Worm (Caenorhabditis elegans) whole organism, late embryonic: ENCODE data around the gene cdf-2.
A peak's percentile ranks its signal among the peaks of the same experiment; 100 is the strongest.

Experiments
- C38D4.7 ChIP-seq: fragments of 200-800 bp; sonication (Bioruptor generic); optimal IDR thresholded peaks from 2 replicates; lab custom pipeline; 2018; ENCODE audit warnings: mild to moderate bottlenecking, missing genetic modification characterization, moderate library complexity, missing compliant biosample characterization
- F13H6.1 ChIP-seq: sonication (generic microtip); optimal IDR thresholded peaks from 2 replicates; lab custom pipeline; 2016; ENCODE audit warnings: missing genetic modification characterization, missing compliant biosample characterization
- K02D7.2 ChIP-seq: sonication (generic microtip); optimal IDR thresholded peaks from 2 replicates; lab custom pipeline; 2017; ENCODE audit warnings: mild to moderate bottlenecking, missing genetic modification characterization, missing compliant biosample characterization
- K09A11.1 ChIP-seq: sonication (generic microtip); optimal IDR thresholded peaks from 2 replicates; lab custom pipeline; 2017; ENCODE audit warnings: antibody characterized with exemption, mild to moderate bottlenecking, missing genetic modification characterization, missing compliant biosample characterization; ENCODE audit not compliant: insufficient read depth
- Y22D7AL.16 ChIP-seq: sonication (generic microtip); optimal IDR thresholded peaks from 2 replicates; lab custom pipeline; 2016; ENCODE audit warnings: missing genetic modification characterization, missing compliant biosample characterization
- ama-1 ChIP-seq: fragments of 150-350 bp; optimal IDR thresholded peaks from 2 replicates; lab custom pipeline; 2014
- ceh-18 ChIP-seq: sonication (generic microtip); optimal IDR thresholded peaks from 2 replicates; lab custom pipeline; 2016; ENCODE audit warnings: missing genetic modification characterization, missing compliant biosample characterization
- ceh-22 ChIP-seq: sonication (generic microtip); optimal IDR thresholded peaks from 2 replicates; lab custom pipeline; 2017; ENCODE audit warnings: missing biosample characterization, missing genetic modification characterization
- ceh-30 ChIP-seq: fragments of 150-350 bp; optimal IDR thresholded peaks from 2 replicates; lab custom pipeline; 2014; ENCODE audit warnings: missing biosample characterization, missing genetic modification characterization
- ceh-34 ChIP-seq: sonication (generic microtip); optimal IDR thresholded peaks from 2 replicates; lab custom pipeline; 2016; ENCODE audit warnings: mild to moderate bottlenecking, missing genetic modification characterization, missing compliant biosample characterization
- ceh-45 ChIP-seq: fragments of 200-800 bp; sonication (Bioruptor generic); IDR thresholded peaks from 2 replicates; pipeline ENCODE4 v1.3.6; 2022; ENCODE audit warnings: missing genetic modification reagents, missing genetic modification characterization, missing compliant biosample characterization
- ceh-9 ChIP-seq: sonication (generic microtip); optimal IDR thresholded peaks from 2 replicates; lab custom pipeline; 2016; ENCODE audit warnings: mild to moderate bottlenecking, missing genetic modification characterization, inconsistent platforms, missing compliant biosample characterization
- eyg-1 ChIP-seq: sonication (generic microtip); optimal IDR thresholded peaks from 2 replicates; lab custom pipeline; 2016; ENCODE audit warnings: missing genotype, missing genetic modification characterization, missing compliant biosample characterization
- gmeb-2 ChIP-seq: sonication (generic microtip); optimal IDR thresholded peaks from 2 replicates; lab custom pipeline; 2016; ENCODE audit warnings: missing genetic modification characterization, inconsistent platforms, missing compliant biosample characterization
- hlh-13 ChIP-seq: fragments of 200-800 bp; sonication (Bioruptor generic); optimal IDR thresholded peaks from 2 replicates; lab custom pipeline; 2018; ENCODE audit warnings: mild to moderate bottlenecking, missing genetic modification characterization, missing compliant biosample characterization
- hlh-6 ChIP-seq: sonication (generic microtip); optimal IDR thresholded peaks from 2 replicates; lab custom pipeline; 2016; ENCODE audit warnings: missing genotype, missing genetic modification characterization, missing compliant biosample characterization
- lim-6 ChIP-seq: sonication (generic microtip); optimal IDR thresholded peaks from 2 replicates; lab custom pipeline; 2016; ENCODE audit warnings: missing genetic modification characterization, missing compliant biosample characterization
- mec-3 ChIP-seq: sonication (generic microtip); optimal IDR thresholded peaks from 2 replicates; lab custom pipeline; 2016; ENCODE audit warnings: borderline replicate concordance, missing genetic modification characterization, missing compliant biosample characterization
- nfya-1 ChIP-seq: sonication (generic microtip); optimal IDR thresholded peaks from 2 replicates; lab custom pipeline; 2017; ENCODE audit warnings: missing genetic modification characterization, mild to moderate bottlenecking, missing compliant biosample characterization, antibody characterized with exemption, moderate library complexity
- npax-4 ChIP-seq: sonication (generic microtip); optimal IDR thresholded peaks from 2 replicates; lab custom pipeline; 2016; ENCODE audit warnings: missing genetic modification characterization, missing compliant biosample characterization
- pat-9 ChIP-seq: fragments of 200-800 bp; sonication (Bioruptor generic); optimal IDR thresholded peaks from 2 replicates; lab custom pipeline; 2018; ENCODE audit warnings: mild to moderate bottlenecking, missing genetic modification characterization, moderate library complexity, missing compliant biosample characterization
- pha-2 ChIP-seq: sonication (generic microtip); optimal IDR thresholded peaks from 2 replicates; lab custom pipeline; 2017; ENCODE audit warnings: mild to moderate bottlenecking, missing genetic modification characterization, missing compliant biosample characterization
- pha-4 ChIP-seq: fragments of 150-350 bp; optimal IDR thresholded peaks from 2 replicates; lab custom pipeline; 2018; ENCODE audit warnings: missing biosample characterization, missing genetic modification reagents, missing genetic modification characterization
- pros-1 ChIP-seq: fragments of 150-350 bp; optimal IDR thresholded peaks from 2 replicates; lab custom pipeline; 2014; ENCODE audit warnings: missing biosample characterization, missing genetic modification reagents, missing genetic modification characterization
- rnt-1 ChIP-seq: sonication (generic microtip); optimal IDR thresholded peaks from 2 replicates; lab custom pipeline; 2016; ENCODE audit warnings: missing genetic modification characterization, missing compliant biosample characterization
- sox-4 ChIP-seq: sonication (generic microtip); optimal IDR thresholded peaks from 2 replicates; lab custom pipeline; 2017; ENCODE audit warnings: mild to moderate bottlenecking, missing genetic modification characterization, inconsistent platforms, missing compliant biosample characterization
- unc-3 ChIP-seq, 2 experiments: fragments of 200-800 bp in 1 of 2; sonication (Bioruptor generic) in 1 of 2; sonication (generic microtip) in 1 of 2; conservative IDR thresholded peaks in 1 of 2; optimal IDR thresholded peaks in 1 of 2; 2 replicates each; pipeline versions ENCODE4 v1.3.6 to Lab custom; 2016 to 2022; ENCODE audit warnings: missing compliant biosample characterization in 2 of 2, missing genetic modification characterization in 2 of 2, missing genetic modification reagents in 1 of 2
- unc-42 ChIP-seq: sonication (generic microtip); optimal IDR thresholded peaks from 2 replicates; lab custom pipeline; 2016; ENCODE audit warnings: missing genotype, missing genetic modification characterization, missing compliant biosample characterization
- unc-55 ChIP-seq: sonication (generic microtip); optimal IDR thresholded peaks from 2 replicates; lab custom pipeline; 2017; ENCODE audit warnings: missing biosample characterization, missing genetic modification reagents, missing genetic modification characterization
- unc-86 ChIP-seq: sonication (generic microtip); optimal IDR thresholded peaks from 2 replicates; lab custom pipeline; 2016; ENCODE audit warnings: missing genetic modification characterization, missing compliant biosample characterization
- zip-5 ChIP-seq: sonication (generic microtip); optimal IDR thresholded peaks from 2 replicates; lab custom pipeline; 2016; ENCODE audit warnings: missing genetic modification characterization, missing compliant biosample characterization
- ztf-16 ChIP-seq: sonication (generic microtip); optimal IDR thresholded peaks from 2 replicates; lab custom pipeline; 2017; ENCODE audit warnings: missing genetic modification characterization, missing compliant biosample characterization

Gene cdf-2

ce11 chrX:12439998-12440722, 26.6 kb downstream of the cdf-2 start:
- TF ChIP-seq unc-42 (tag; lab: Kevin White, UChicago) = peak; percentile 8
- no peak for TF ChIP-seq ceh-18 (tag; lab: Kevin White, UChicago)

- TF ChIP-seq ceh-22 (tag; lab: Kevin White, UChicago) (no peak), unc-3 (GFP tag; conservative IDR thresholded peaks at IDR 0.05; lab: Robert Waterston, UW) (no peak), unc-3 (tag; optimal IDR thresholded peaks at IDR 0.05; lab: Kevin White, UChicago) (no peak), unc-86 (tag; lab: Kevin White, UChicago) (no peak), pros-1 (no peak), K02D7.2 (no peak), mec-3 (tag; lab: Kevin White, UChicago) (no peak)
These were observed 28.5 kb downstream of the cdf-2 start for ce11 chrX:12438266-12438665.

- TF ChIP-seq pat-9 (tag; lab: Kevin White, UChicago) = no peak
- no peak for TF ChIP-seq lim-6 (tag; lab: Kevin White, UChicago)
- TF ChIP-seq hlh-6 = no peak
- TF ChIP-seq ceh-9 (tag; lab: Kevin White, UChicago) = no peak
- TF ChIP-seq Y22D7AL.16 (tag; lab: Kevin White, UChicago) = no peak
- no peak for TF ChIP-seq zip-5 (tag; lab: Kevin White, UChicago)
- no peak for TF ChIP-seq ceh-45 (GFP tag; lab: Robert Waterston, UW)
These were observed 30.2 kb downstream of the cdf-2 start for ce11 chrX:12436486-12436885.

- TF ChIP-seq sox-4 (tag; lab: Kevin White, UChicago) = no peak
- no peak for TF ChIP-seq F13H6.1 (tag; lab: Kevin White, UChicago)
- TF ChIP-seq unc-55 (GFP tag; lab: Kevin White, UChicago) = no peak
- TF ChIP-seq gmeb-2 (tag; lab: Kevin White, UChicago) = no peak
- TF ChIP-seq ztf-16 (tag; lab: Kevin White, UChicago) = no peak
- no peak for TF ChIP-seq hlh-6
- no peak for TF ChIP-seq ceh-30 (tag; lab: Kevin White, UChicago)
- no peak for TF ChIP-seq pha-4 (tag; lab: Kevin White, UChicago)
These were observed 31.5 kb downstream of the cdf-2 start for ce11 chrX:12435246-12435645.

- no peak for TF ChIP-seq lim-6 (tag; lab: Kevin White, UChicago)
- no peak for TF ChIP-seq pros-1
- TF ChIP-seq K09A11.1 (tag; lab: Kevin White, UChicago) = no peak
- TF ChIP-seq C38D4.7 (GFP tag; lab: Kevin White, UChicago) = no peak
- no peak for TF ChIP-seq pha-2 (tag; lab: Kevin White, UChicago)
- no peak for TF ChIP-seq hlh-13 (GFP tag; lab: Kevin White, UChicago)
- TF ChIP-seq nfya-1 (tag; lab: Kevin White, UChicago) = no peak
- TF ChIP-seq rnt-1 (tag; lab: Kevin White, UChicago) = no peak
- no peak for TF ChIP-seq eyg-1 (tag; lab: Kevin White, UChicago)
- TF ChIP-seq ceh-34 = no peak
- TF ChIP-seq ama-1 (lab: Kevin White, UChicago) = no peak
- TF ChIP-seq npax-4 (tag; lab: Kevin White, UChicago) = no peak
- TF ChIP-seq, all 69 proteins: peak for 0
These were observed 32.6 kb downstream of the cdf-2 start, which contains the start of gene tsct-1 for ce11 chrX:12434086-12434485. TSS of gene tsct-1 (plus strand) at chrX:12434097.
